Worm (Caenorhabditis elegans): ENCODE measurements around the gene col-36.
A peak's percentile ranks its signal among the peaks of the same experiment; 100 is the strongest.

Gene col-36

ce11 chrII:7166768-7167167, 1.8 kb downstream of the col-36 start:
- no peak for TF ChIP-seq blmp-1 (tag; optimal IDR thresholded peaks at IDR 0.05)

- TF ChIP-seq nhr-76 (tag; optimal IDR thresholded peaks at IDR 0.05) = no peak
- TF ChIP-seq blmp-1 (tag; optimal IDR thresholded peaks at IDR 0.05) = no peak
- no peak for TF ChIP-seq nhr-28 (tag; optimal IDR thresholded peaks at IDR 0.05)
- no peak for TF ChIP-seq cnd-1 (tag; optimal IDR thresholded peaks at IDR 0.05)
- TF ChIP-seq sem-2 (GFP tag; optimal IDR thresholded peaks at IDR 0.05) = no peak
- no peak for TF ChIP-seq nhr-12 (tag; optimal IDR thresholded peaks at IDR 0.05)
- no peak for TF ChIP-seq elt-1 (tag; optimal IDR thresholded peaks at IDR 0.05; ENCODE audit: borderline replicate concordance, insufficient read depth)
- TF ChIP-seq bed-3 (GFP tag; optimal IDR thresholded peaks at IDR 0.05) = no peak
- no peak for TF ChIP-seq unc-62 (GFP tag; optimal IDR thresholded peaks at IDR 0.05)
- no peak for TF ChIP-seq ham-2 (GFP tag; optimal IDR thresholded peaks at IDR 0.05)
- TF ChIP-seq ztf-11 (tag; optimal IDR thresholded peaks at IDR 0.05) = no peak
- TF ChIP-seq snpc-4 (tag; optimal IDR thresholded peaks at IDR 0.05) = no peak
- TF ChIP-seq drap-1 (GFP tag; optimal IDR thresholded peaks at IDR 0.05) = no peak
- TF ChIP-seq flh-1 (GFP tag; optimal IDR thresholded peaks at IDR 0.05) = no peak
- no peak for TF ChIP-seq tbx-8 (GFP tag; optimal IDR thresholded peaks at IDR 0.05)
Measured at ce11 chrII:7165749-7166148, 2.9 kb downstream of the col-36 start, which contains the start of gene mfsd-13.2. Gene mfsd-13.2 (minus strand): TSS chrII:7165849.

- no peak for TF ChIP-seq zip-8 (tag; optimal IDR thresholded peaks at IDR 0.05)
Measured at ce11 chrII:7161512-7161911, 7.1 kb downstream of the col-36 start, which contains the start of gene C27H5.12. Gene C27H5.12 (minus strand): TSS chrII:7161612.

ce11 chrII:7157415-7157814, 11.2 kb downstream of the col-36 start:
- TF ChIP-seq M03D4.4 (tag; optimal IDR thresholded peaks at IDR 0.05) (no peak), nhr-12 (tag; optimal IDR thresholded peaks at IDR 0.05) (no peak), lin-13 (tag; optimal IDR thresholded peaks at IDR 0.05) (no peak), ceh-43 (GFP tag; optimal IDR thresholded peaks at IDR 0.05) (no peak), drap-1 (GFP tag; optimal IDR thresholded peaks at IDR 0.05) (no peak), lsy-2 (tag; optimal IDR thresholded peaks at IDR 0.05) (no peak), mep-1 (tag; optimal IDR thresholded peaks at IDR 0.05) (no peak), ztf-11 (tag; optimal IDR thresholded peaks at IDR 0.05) (no peak), unc-39 (tag; optimal IDR thresholded peaks at IDR 0.05) (no peak), ceh-39 (tag; optimal IDR thresholded peaks at IDR 0.05) (no peak), bed-3 (GFP tag; optimal IDR thresholded peaks at IDR 0.05) (no peak), cnd-1 (tag; optimal IDR thresholded peaks at IDR 0.05) (no peak), unc-120 (tag; optimal IDR thresholded peaks at IDR 0.05; ENCODE audit: poor library complexity, severe bottlenecking) (no peak), elt-3 (tag; optimal IDR thresholded peaks at IDR 0.05) (no peak), nhr-76 (tag; optimal IDR thresholded peaks at IDR 0.05) (no peak), nhr-2 (tag; optimal IDR thresholded peaks at IDR 0.05) (no peak), flh-1 (GFP tag; optimal IDR thresholded peaks at IDR 0.05) (no peak), lin-32 (GFP tag; optimal IDR thresholded peaks at IDR 0.05) (no peak), mls-2 (tag; optimal IDR thresholded peaks at IDR 0.05) (no peak)

- TF ChIP-seq ztf-11 (tag; optimal IDR thresholded peaks at IDR 0.05) (no peak), lin-13 (tag; optimal IDR thresholded peaks at IDR 0.05) (no peak), mep-1 (tag; optimal IDR thresholded peaks at IDR 0.05) (no peak), flh-1 (GFP tag; optimal IDR thresholded peaks at IDR 0.05) (no peak), unc-39 (tag; optimal IDR thresholded peaks at IDR 0.05) (no peak), bed-3 (GFP tag; optimal IDR thresholded peaks at IDR 0.05) (no peak), tbx-8 (GFP tag; optimal IDR thresholded peaks at IDR 0.05) (no peak), hlh-1 (tag; optimal IDR thresholded peaks at IDR 0.05) (peak; percentile 31), elt-3 (tag; optimal IDR thresholded peaks at IDR 0.05) (no peak)
Measured at ce11 chrII:7155392-7155791, 13.2 kb downstream of the col-36 start, which contains the start of gene C27H5.2. Gene C27H5.2 (plus strand): TSS chrII:7155581.

ce11 chrII:7154711-7155110, 13.9 kb downstream of the col-36 start:
- TF ChIP-seq sptf-1 (tag; optimal IDR thresholded peaks at IDR 0.05) (no peak), cnd-1 (tag; optimal IDR thresholded peaks at IDR 0.05) (no peak), hlh-1 (tag; optimal IDR thresholded peaks at IDR 0.05) (no peak), tbx-8 (GFP tag; optimal IDR thresholded peaks at IDR 0.05) (no peak), ces-1 (GFP tag; optimal IDR thresholded peaks at IDR 0.05) (no peak), nhr-28 (tag; optimal IDR thresholded peaks at IDR 0.05) (no peak), sem-2 (GFP tag; optimal IDR thresholded peaks at IDR 0.05) (no peak), unc-62 (GFP tag; optimal IDR thresholded peaks at IDR 0.05) (no peak)

Data from whole organism, mixed stage, embryonic.